Fruit fly (Drosophila melanogaster) S2 (cell line): ENCODE measurements around the gene CG42366.

Source experiments
- CG8478 ChIP-seq: fragments of >200 bp; optimal IDR thresholded peaks from 2 replicates; lab custom pipeline; 2018
- CTCF ChIP-seq, 2 experiments: fragments of >200 bp; optimal IDR thresholded peaks; 2 replicates each; lab custom pipeline; 2018

DNA sequence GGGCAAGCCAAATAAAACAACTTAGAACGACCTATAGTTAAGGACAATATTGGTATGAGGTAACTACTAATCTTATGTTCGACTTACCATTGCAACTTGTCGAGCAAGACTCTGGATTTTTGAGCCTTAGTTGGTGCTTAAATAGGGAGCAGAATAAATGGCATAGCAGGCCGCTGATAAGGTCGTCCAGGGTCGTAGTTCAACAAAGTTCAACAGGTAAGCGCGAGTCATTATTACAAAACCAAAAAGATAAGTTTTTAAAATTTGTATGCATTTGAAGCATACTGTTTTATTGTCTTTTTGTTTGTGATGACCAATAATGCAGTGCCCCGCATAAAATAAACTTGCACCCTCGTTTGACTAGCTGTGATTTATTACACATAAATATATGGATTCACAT is 21.9 kb upstream of the CG42366 start, which contains the start of gene Muc30E:
- TF ChIP-seq CG8478 (no peak), CTCF (optimal IDR thresholded peaks at IDR 0.05; lab: Kevin White, UChicago) (no peak)
